Worm (Caenorhabditis elegans): ENCODE data around the gene lin-32.

- no peak for TF ChIP-seq nhr-76 (tag; optimal IDR thresholded peaks at IDR 0.05)
- TF ChIP-seq nhr-2 (tag; optimal IDR thresholded peaks at IDR 0.05), result no peak
- TF ChIP-seq mep-1 (tag; optimal IDR thresholded peaks at IDR 0.05), result no peak
- no peak for TF ChIP-seq pha-4 (tag; optimal IDR thresholded peaks at IDR 0.05)
- no peak for TF ChIP-seq unc-62 (GFP tag; optimal IDR thresholded peaks at IDR 0.05)
- no peak for TF ChIP-seq blmp-1 (tag; optimal IDR thresholded peaks at IDR 0.05)
- TF ChIP-seq ces-1 (GFP tag; optimal IDR thresholded peaks at IDR 0.05), result no peak
These were observed 19.2 kb downstream of the lin-32 start, which contains the start of gene peb-1 for ce11 chrX:2210751-2211150.
